Worm (Caenorhabditis elegans) whole organism, late embryonic: ENCODE data around the gene C43G2.3.

Source experiments
- C38D4.7 ChIP-seq: fragments of 200-800 bp; sonication (Bioruptor generic); optimal IDR thresholded peaks from 2 replicates; lab custom pipeline; 2018; ENCODE audit warnings: mild to moderate bottlenecking, missing genetic modification characterization, moderate library complexity, missing compliant biosample characterization
- F13H6.1 ChIP-seq: sonication (generic microtip); optimal IDR thresholded peaks from 2 replicates; lab custom pipeline; 2016; ENCODE audit warnings: missing genetic modification characterization, missing compliant biosample characterization
- K02D7.2 ChIP-seq: sonication (generic microtip); optimal IDR thresholded peaks from 2 replicates; lab custom pipeline; 2017; ENCODE audit warnings: mild to moderate bottlenecking, missing genetic modification characterization, missing compliant biosample characterization
- K09A11.1 ChIP-seq: sonication (generic microtip); optimal IDR thresholded peaks from 2 replicates; lab custom pipeline; 2017; ENCODE audit warnings: antibody characterized with exemption, mild to moderate bottlenecking, missing genetic modification characterization, missing compliant biosample characterization; ENCODE audit not compliant: insufficient read depth
- T23F11.4 ChIP-seq: fragments of 200-800 bp; sonication (Bioruptor generic); optimal IDR thresholded peaks from 2 replicates; lab custom pipeline; 2018; ENCODE audit warnings: mild to moderate bottlenecking, missing genetic modification characterization, missing compliant biosample characterization
- Y22D7AL.16 ChIP-seq: sonication (generic microtip); optimal IDR thresholded peaks from 2 replicates; lab custom pipeline; 2016; ENCODE audit warnings: missing genetic modification characterization, missing compliant biosample characterization
- ahr-1 ChIP-seq: sonication (generic microtip); optimal IDR thresholded peaks from 2 replicates; lab custom pipeline; 2016; ENCODE audit warnings: missing genetic modification characterization, missing compliant biosample characterization
- ama-1 ChIP-seq: fragments of 150-350 bp; optimal IDR thresholded peaks from 2 replicates; lab custom pipeline; 2014
- ceh-14 ChIP-seq: sonication (generic microtip); optimal IDR thresholded peaks from 2 replicates; lab custom pipeline; 2016; ENCODE audit warnings: missing genotype, missing genetic modification characterization, missing compliant biosample characterization
- ceh-18 ChIP-seq: sonication (generic microtip); optimal IDR thresholded peaks from 2 replicates; lab custom pipeline; 2016; ENCODE audit warnings: missing genetic modification characterization, missing compliant biosample characterization
- ceh-2 ChIP-seq: sonication (generic microtip); optimal IDR thresholded peaks from 2 replicates; lab custom pipeline; 2016; ENCODE audit warnings: missing genotype, missing genetic modification characterization, missing compliant biosample characterization
- ceh-22 ChIP-seq: sonication (generic microtip); optimal IDR thresholded peaks from 2 replicates; lab custom pipeline; 2017; ENCODE audit warnings: missing biosample characterization, missing genetic modification characterization
- ceh-31 ChIP-seq: sonication (generic microtip); optimal IDR thresholded peaks from 2 replicates; lab custom pipeline; 2016; ENCODE audit warnings: missing genetic modification characterization, missing compliant biosample characterization
- ceh-34 ChIP-seq: sonication (generic microtip); optimal IDR thresholded peaks from 2 replicates; lab custom pipeline; 2016; ENCODE audit warnings: mild to moderate bottlenecking, missing genetic modification characterization, missing compliant biosample characterization
- ceh-45 ChIP-seq: fragments of 200-800 bp; sonication (Bioruptor generic); IDR thresholded peaks from 2 replicates; pipeline ENCODE4 v1.3.6; 2022; ENCODE audit warnings: missing genetic modification reagents, missing genetic modification characterization, missing compliant biosample characterization
- ceh-48 ChIP-seq: sonication (generic microtip); optimal IDR thresholded peaks from 2 replicates; lab custom pipeline; 2016; ENCODE audit warnings: missing genetic modification characterization, inconsistent platforms, missing compliant biosample characterization
- ceh-6 ChIP-seq: fragments of 200-800 bp; sonication (Bioruptor generic); optimal IDR thresholded peaks from 2 replicates; lab custom pipeline; 2018; ENCODE audit warnings: mild to moderate bottlenecking, missing genetic modification characterization, missing compliant biosample characterization
- ceh-9 ChIP-seq: sonication (generic microtip); optimal IDR thresholded peaks from 2 replicates; lab custom pipeline; 2016; ENCODE audit warnings: mild to moderate bottlenecking, missing genetic modification characterization, inconsistent platforms, missing compliant biosample characterization
- che-1 ChIP-seq: sonication (generic microtip); optimal IDR thresholded peaks from 2 replicates; lab custom pipeline; 2016; ENCODE audit warnings: mild to moderate bottlenecking, missing genetic modification characterization, missing compliant biosample characterization
- dmd-4 ChIP-seq: sonication (generic microtip); optimal IDR thresholded peaks from 2 replicates; lab custom pipeline; 2016; ENCODE audit warnings: borderline replicate concordance, missing genetic modification characterization, missing compliant biosample characterization
- elt-2 ChIP-seq: sonication (generic microtip); optimal IDR thresholded peaks from 2 replicates; lab custom pipeline; 2016; ENCODE audit warnings: missing genetic modification reagents, missing genetic modification characterization, missing compliant biosample characterization
- eyg-1 ChIP-seq: sonication (generic microtip); optimal IDR thresholded peaks from 2 replicates; lab custom pipeline; 2016; ENCODE audit warnings: missing genotype, missing genetic modification characterization, missing compliant biosample characterization
- fax-1 ChIP-seq: sonication (generic microtip); optimal IDR thresholded peaks from 2 replicates; lab custom pipeline; 2016; ENCODE audit warnings: missing genotype, missing genetic modification characterization, missing compliant biosample characterization
- hlh-15 ChIP-seq: sonication (generic microtip); optimal IDR thresholded peaks from 2 replicates; lab custom pipeline; 2016; ENCODE audit warnings: missing genetic modification characterization, missing compliant biosample characterization
- hlh-30 ChIP-seq: sonication (generic microtip); optimal IDR thresholded peaks from 2 replicates; lab custom pipeline; 2017; ENCODE audit warnings: antibody characterized with exemption, missing genetic modification characterization, missing compliant biosample characterization; ENCODE audit not compliant: insufficient read depth
- hlh-6 ChIP-seq: sonication (generic microtip); optimal IDR thresholded peaks from 2 replicates; lab custom pipeline; 2016; ENCODE audit warnings: missing genotype, missing genetic modification characterization, missing compliant biosample characterization
- hlh-8 ChIP-seq: sonication (generic microtip); optimal IDR thresholded peaks from 2 replicates; lab custom pipeline; 2016; ENCODE audit warnings: missing genotype, missing genetic modification characterization, missing compliant biosample characterization
- lim-6 ChIP-seq: sonication (generic microtip); optimal IDR thresholded peaks from 2 replicates; lab custom pipeline; 2016; ENCODE audit warnings: missing genetic modification characterization, missing compliant biosample characterization
- lin-11 ChIP-seq: fragments of 200-800 bp; sonication (Bioruptor generic); optimal IDR thresholded peaks from 2 replicates; lab custom pipeline; 2018; ENCODE audit warnings: mild to moderate bottlenecking, missing genetic modification characterization, missing compliant biosample characterization
- mec-3 ChIP-seq: sonication (generic microtip); optimal IDR thresholded peaks from 2 replicates; lab custom pipeline; 2016; ENCODE audit warnings: borderline replicate concordance, missing genetic modification characterization, missing compliant biosample characterization
- nfya-1 ChIP-seq: sonication (generic microtip); optimal IDR thresholded peaks from 2 replicates; lab custom pipeline; 2017; ENCODE audit warnings: missing genetic modification characterization, mild to moderate bottlenecking, missing compliant biosample characterization, antibody characterized with exemption, moderate library complexity
- nhr-11 ChIP-seq: fragments of 150-350 bp; optimal IDR thresholded peaks from 2 replicates; lab custom pipeline; 2014; ENCODE audit warnings: missing biosample characterization, missing genetic modification characterization
- nhr-232 ChIP-seq: sonication (generic microtip); optimal IDR thresholded peaks from 2 replicates; lab custom pipeline; 2016; ENCODE audit warnings: missing genetic modification characterization, missing compliant biosample characterization
- npax-4 ChIP-seq: sonication (generic microtip); optimal IDR thresholded peaks from 2 replicates; lab custom pipeline; 2016; ENCODE audit warnings: missing genetic modification characterization, missing compliant biosample characterization
- odd-2 ChIP-seq: sonication (generic microtip); optimal IDR thresholded peaks from 2 replicates; lab custom pipeline; 2017; ENCODE audit warnings: antibody characterized with exemption, mild to moderate bottlenecking, missing genetic modification characterization, missing compliant biosample characterization
- pag-3 ChIP-seq: sonication (generic microtip); optimal IDR thresholded peaks from 2 replicates; lab custom pipeline; 2016; ENCODE audit warnings: missing compliant biosample characterization, missing genetic modification characterization, borderline replicate concordance
- pat-9 ChIP-seq: fragments of 200-800 bp; sonication (Bioruptor generic); optimal IDR thresholded peaks from 2 replicates; lab custom pipeline; 2018; ENCODE audit warnings: mild to moderate bottlenecking, missing genetic modification characterization, moderate library complexity, missing compliant biosample characterization
- pax-1 ChIP-seq: fragments of 150-350 bp; optimal IDR thresholded peaks from 2 replicates; lab custom pipeline; 2014; ENCODE audit warnings: missing biosample characterization, missing genetic modification characterization
- pha-4 ChIP-seq: fragments of 150-350 bp; optimal IDR thresholded peaks from 2 replicates; lab custom pipeline; 2018; ENCODE audit warnings: missing biosample characterization, missing genetic modification reagents, missing genetic modification characterization
- pqm-1 ChIP-seq: sonication (generic microtip); optimal IDR thresholded peaks from 2 replicates; lab custom pipeline; 2016; ENCODE audit warnings: missing genetic modification characterization, missing compliant biosample characterization
- pros-1 ChIP-seq: fragments of 150-350 bp; optimal IDR thresholded peaks from 2 replicates; lab custom pipeline; 2014; ENCODE audit warnings: missing biosample characterization, missing genetic modification reagents, missing genetic modification characterization
- ref-2 ChIP-seq: sonication (generic microtip); optimal IDR thresholded peaks from 2 replicates; lab custom pipeline; 2016; ENCODE audit warnings: missing genetic modification characterization, missing compliant biosample characterization
- rnt-1 ChIP-seq: sonication (generic microtip); optimal IDR thresholded peaks from 2 replicates; lab custom pipeline; 2016; ENCODE audit warnings: missing genetic modification characterization, missing compliant biosample characterization
- sox-4 ChIP-seq: sonication (generic microtip); optimal IDR thresholded peaks from 2 replicates; lab custom pipeline; 2017; ENCODE audit warnings: mild to moderate bottlenecking, missing genetic modification characterization, inconsistent platforms, missing compliant biosample characterization
- syd-9 ChIP-seq: sonication (generic microtip); optimal IDR thresholded peaks from 2 replicates; lab custom pipeline; 2016; ENCODE audit warnings: mild to moderate bottlenecking, missing genetic modification characterization, moderate library complexity, missing compliant biosample characterization
- tbx-2 ChIP-seq: sonication (generic microtip); optimal IDR thresholded peaks from 2 replicates; lab custom pipeline; 2016; ENCODE audit warnings: missing genetic modification characterization, missing compliant biosample characterization
- tbx-7 ChIP-seq: sonication (generic microtip); optimal IDR thresholded peaks from 2 replicates; lab custom pipeline; 2016; ENCODE audit warnings: missing genotype, missing genetic modification characterization, missing compliant biosample characterization
- unc-3 ChIP-seq, 2 experiments: fragments of 200-800 bp in 1 of 2; sonication (Bioruptor generic) in 1 of 2; sonication (generic microtip) in 1 of 2; conservative IDR thresholded peaks in 1 of 2; optimal IDR thresholded peaks in 1 of 2; 2 replicates each; pipeline versions ENCODE4 v1.3.6 to Lab custom; 2016 to 2022; ENCODE audit warnings: missing compliant biosample characterization in 2 of 2, missing genetic modification characterization in 2 of 2, missing genetic modification reagents in 1 of 2
- unc-42 ChIP-seq: sonication (generic microtip); optimal IDR thresholded peaks from 2 replicates; lab custom pipeline; 2016; ENCODE audit warnings: missing genotype, missing genetic modification characterization, missing compliant biosample characterization
- unc-55 ChIP-seq: sonication (generic microtip); optimal IDR thresholded peaks from 2 replicates; lab custom pipeline; 2017; ENCODE audit warnings: missing biosample characterization, missing genetic modification reagents, missing genetic modification characterization
- ztf-16 ChIP-seq: sonication (generic microtip); optimal IDR thresholded peaks from 2 replicates; lab custom pipeline; 2017; ENCODE audit warnings: missing genetic modification characterization, missing compliant biosample characterization

Gene C43G2.3

ce11 chrIV:6556624-6557368 is 21.2 kb upstream of the C43G2.3 start, which contains the start of gene try-3:
Gene try-3 (plus strand): TSS chrIV:6557155.
- peak; percentile 43; the same call in 1 of the 2 replicates for TF ChIP-seq unc-3 (GFP tag; conservative IDR thresholded peaks at IDR 0.05; lab: Robert Waterston, UW)
- TF ChIP-seq unc-3 (tag; optimal IDR thresholded peaks at IDR 0.05; lab: Kevin White, UChicago): peak; percentile 31
- peak; percentile 60 for TF ChIP-seq T23F11.4
- TF ChIP-seq pag-3 (tag; lab: Kevin White, UChicago): no peak
- TF ChIP-seq syd-9 (tag; lab: Kevin White, UChicago): peak; percentile 32
- peak; percentile 50 for TF ChIP-seq pat-9 (tag; lab: Kevin White, UChicago)
- no peak for TF ChIP-seq pax-1 (tag; lab: Kevin White, UChicago)
- TF ChIP-seq hlh-30 (tag; lab: Kevin White, UChicago): no peak
- TF ChIP-seq npax-4 (tag; lab: Kevin White, UChicago): no peak
- TF ChIP-seq odd-2 (tag; lab: Kevin White, UChicago): peak; percentile 25
- no peak for TF ChIP-seq ceh-48 (tag; lab: Kevin White, UChicago)
- TF ChIP-seq F13H6.1 (tag; lab: Kevin White, UChicago): no peak
- TF ChIP-seq hlh-6 (tag; lab: Kevin White, UChicago): no peak
- peak; percentile 58 for TF ChIP-seq nfya-1 (tag; lab: Kevin White, UChicago)
- no peak for TF ChIP-seq unc-55 (GFP tag; lab: Kevin White, UChicago)
- TF ChIP-seq ahr-1 (tag; lab: Kevin White, UChicago): peak; percentile 16
- TF ChIP-seq K09A11.1 (tag; lab: Kevin White, UChicago): peak; percentile 24
- no peak for TF ChIP-seq ceh-2 (tag; lab: Kevin White, UChicago)
- TF ChIP-seq ceh-9 (tag; lab: Kevin White, UChicago): no peak
- TF ChIP-seq tbx-2 (tag; lab: Kevin White, UChicago): peak; percentile 49
- TF ChIP-seq tbx-7 (tag; lab: Kevin White, UChicago): no peak
- no peak for TF ChIP-seq ama-1 (lab: Kevin White, UChicago)
- peak; percentile 36 for TF ChIP-seq eyg-1
- no peak for TF ChIP-seq nhr-11 (tag; lab: Kevin White, UChicago)
- TF ChIP-seq ztf-16 (tag; lab: Kevin White, UChicago): peak; percentile 67
- peak; percentile 59 for TF ChIP-seq che-1
- peak; percentile 26 for TF ChIP-seq pqm-1 (tag; lab: Kevin White, UChicago)
- TF ChIP-seq ceh-45 (GFP tag; lab: Robert Waterston, UW): no peak
- peak; percentile 58 for TF ChIP-seq ceh-6 (GFP tag; lab: Kevin White, UChicago)
- peak; percentile 23 for TF ChIP-seq pros-1
- TF ChIP-seq ceh-22 (tag; lab: Kevin White, UChicago): no peak
- TF ChIP-seq sox-4: peak; percentile 55
- TF ChIP-seq mec-3 (tag; lab: Kevin White, UChicago): no peak
- TF ChIP-seq lim-6 (tag; lab: Kevin White, UChicago): no peak
- no peak for TF ChIP-seq Y22D7AL.16 (tag; lab: Kevin White, UChicago)
- peak; percentile 34 for TF ChIP-seq C38D4.7 (GFP tag; lab: Kevin White, UChicago)
- peak; percentile 2 for TF ChIP-seq K02D7.2 (tag; lab: Kevin White, UChicago)
- no peak for TF ChIP-seq hlh-15 (tag; lab: Kevin White, UChicago)
- TF ChIP-seq lin-11 (tag; lab: Kevin White, UChicago): peak; percentile 56
- TF ChIP-seq ceh-18 (tag; lab: Kevin White, UChicago): peak; percentile 17
- TF ChIP-seq unc-42 (tag; lab: Kevin White, UChicago): no peak
- TF ChIP-seq nhr-232 (tag; lab: Kevin White, UChicago): peak; percentile 53
- TF ChIP-seq ref-2: peak; percentile 43
- TF ChIP-seq dmd-4 (tag; lab: Kevin White, UChicago): no peak
- TF ChIP-seq elt-2 (tag; lab: Kevin White, UChicago): peak; percentile 77
- TF ChIP-seq rnt-1 (tag; lab: Kevin White, UChicago): no peak
- peak; percentile 5 for TF ChIP-seq hlh-8 (tag; lab: Kevin White, UChicago)
- peak; percentile 20 for TF ChIP-seq fax-1
- peak; percentile 71 for TF ChIP-seq ceh-31
- peak; percentile 24 for TF ChIP-seq ceh-34
- no peak for TF ChIP-seq pha-4 (tag; lab: Kevin White, UChicago)
- peak; percentile 41 for TF ChIP-seq ceh-14
